Worm (Caenorhabditis elegans) whole organism, L1 larva: Measurements from ENCODE around the gene clec-195.
"Not testable (repeated sequence)": the region's sequence is repeated elsewhere in the genome, so short reads cannot be mapped to it uniquely, and the experiment has no call there.

Source experiments
- blmp-1 ChIP-seq: fragments of 150-350 bp; optimal IDR thresholded peaks from 2 replicates; lab custom pipeline; 2014; ENCODE audit warnings: missing biosample characterization, missing genetic modification characterization
- efl-1 ChIP-seq, 4 experiments: fragments of 150-350 bp; optimal IDR thresholded peaks in 3 of 4; peaks in 1 of 4; 1 replicate in 1 of 4; 2 replicates in 3 of 4; lab custom pipeline; 2014; ENCODE audit warnings: missing biosample characterization in 2 of 4, missing genetic modification characterization in 2 of 4, missing genetic modification reagents in 2 of 4
- fos-1 ChIP-seq: fragments of 150-350 bp; optimal IDR thresholded peaks from 2 replicates; lab custom pipeline; 2014; ENCODE audit warnings: missing biosample characterization, missing genetic modification characterization
- lsy-2 ChIP-seq, 2 experiments: fragments of 150-350 bp; optimal IDR thresholded peaks; 2 replicates each; lab custom pipeline; 2014; ENCODE audit warnings: missing biosample characterization in 2 of 2, missing genetic modification characterization in 2 of 2
- nhr-11 ChIP-seq: fragments of 150-350 bp; optimal IDR thresholded peaks from 2 replicates; lab custom pipeline; 2014; ENCODE audit warnings: missing biosample characterization, missing genetic modification characterization
- nhr-71 ChIP-seq: sonication (generic microtip); optimal IDR thresholded peaks from 2 replicates; lab custom pipeline; 2016; ENCODE audit warnings: mild to moderate bottlenecking, missing genetic modification characterization, moderate library complexity, missing compliant biosample characterization
- nhr-77 ChIP-seq: fragments of 150-350 bp; optimal IDR thresholded peaks from 2 replicates; lab custom pipeline; 2014; ENCODE audit warnings: missing biosample characterization, missing genetic modification characterization
- snpc-4 ChIP-seq: fragments of 150-350 bp; optimal IDR thresholded peaks from 2 replicates; lab custom pipeline; 2014; ENCODE audit warnings: missing biosample characterization, missing genetic modification characterization
- snu-23 ChIP-seq: sonication (generic microtip); optimal IDR thresholded peaks from 2 replicates; lab custom pipeline; 2016; ENCODE audit warnings: missing genetic modification characterization, missing compliant biosample characterization
- sup-37 ChIP-seq: fragments of 200-800 bp; sonication (Bioruptor generic); optimal IDR thresholded peaks from 2 replicates; lab custom pipeline; 2018; ENCODE audit warnings: mild to moderate bottlenecking, missing genetic modification characterization, missing compliant biosample characterization
- zag-1 ChIP-seq: fragments of 150-350 bp; optimal IDR thresholded peaks from 2 replicates; lab custom pipeline; 2014; ENCODE audit warnings: missing biosample characterization, missing genetic modification characterization

DNA sequence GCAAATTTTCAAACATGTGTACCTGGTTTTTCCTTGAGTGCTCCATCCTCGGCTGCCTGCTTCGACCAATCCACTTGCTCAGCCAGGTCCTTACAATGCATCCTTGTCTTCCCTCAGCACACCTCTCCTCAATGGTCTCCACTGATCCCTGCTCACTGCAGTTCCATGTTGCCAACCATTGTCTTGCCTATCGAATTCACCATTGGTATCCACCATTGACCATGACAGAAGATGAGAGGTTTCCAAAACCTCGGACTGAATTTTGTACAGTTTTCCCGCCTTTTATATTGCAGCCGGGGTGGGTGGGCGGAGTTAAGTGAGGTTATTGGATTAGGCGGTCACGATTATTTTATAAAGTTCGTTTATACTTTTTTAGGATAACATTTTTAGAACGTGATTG is 18.1 kb upstream of the clec-195 start, which contains the start of gene Y116A8C.467:
- not testable (repeated sequence) for TF ChIP-seq snu-23 (GFP tag; lab: Kevin White, UChicago); nhr-11 (tag; lab: Kevin White, UChicago); fos-1 (tag; lab: Kevin White, UChicago); snpc-4; lsy-2 (tag; optimal IDR thresholded peaks at IDR 0.05; lab: Kevin White, UChicago); nhr-71; efl-1 (optimal IDR thresholded peaks at IDR 0.05; lab: Kevin White, UChicago); efl-1 (GFP tag; optimal IDR thresholded peaks at IDR 0.05 in 1 of 2; lab: Kevin White, UChicago); zag-1 (tag; lab: Kevin White, UChicago); nhr-77 (tag; lab: Kevin White, UChicago); sup-37 (GFP tag; lab: Kevin White, UChicago); blmp-1 (tag; lab: Kevin White, UChicago)
